Fruit fly (Drosophila melanogaster): ENCODE measurements around the gene CG9330.

CG9330 gene

dm6 chr3L:19585979-19586378, at the start of gene CG9330, which contains the start of gene CG9231:
Gene CG9330, plus strand, starts transcription at chr3L:19586253.
Gene CG9231, minus strand, starts transcription at chr3L:19586003.
- TF ChIP-seq CG17801 (GFP tag; optimal IDR thresholded peaks at IDR 0.05; ENCODE audit: partially characterized antibody), result peak; percentile 20

dm6 chr3L:19544105-19544504, 41.9 kb upstream of the CG9330 start, which contains the start of the genes CG46434 and Dred:
Gene CG46434, minus strand, starts transcription at chr3L:19544205.
Gene Dred, minus strand, starts transcription at chr3L:19544205.
- no peak for TF ChIP-seq CG17801 (GFP tag; optimal IDR thresholded peaks at IDR 0.05; ENCODE audit: partially characterized antibody)

DNA sequence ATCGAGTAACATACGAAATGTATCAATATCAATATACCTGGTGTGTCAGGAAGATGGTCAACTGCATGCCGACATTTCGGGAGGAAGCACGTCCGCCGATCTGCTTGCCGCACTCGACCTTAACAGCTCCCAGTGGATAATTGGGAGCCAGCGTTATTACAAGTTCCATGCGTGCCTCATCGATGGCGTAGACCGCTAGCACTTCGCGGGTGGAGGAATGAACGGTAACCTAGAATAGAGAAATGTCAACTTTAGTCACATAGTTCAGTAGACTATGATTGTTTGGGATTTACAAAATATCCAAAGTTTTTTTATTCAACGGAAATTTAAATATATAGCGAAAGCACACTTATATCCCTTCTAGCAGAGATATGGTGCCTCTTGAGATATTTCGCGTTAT, 41.2 kb upstream of the CG9330 start, which contains the start of the genes CG46435 and Rcd7:
CG46435 (plus strand) TSS at position 301 of the 400 bp plus-strand sequence.
Rcd7 (plus strand) TSS at position 301 of the 400 bp plus-strand sequence.
- no peak for TF ChIP-seq CG17801 (GFP tag; optimal IDR thresholded peaks at IDR 0.05; ENCODE audit: partially characterized antibody)

dm6 chr3L:19552136-19552773, 33.8 kb upstream of the CG9330 start, which contains the start of the genes Ltn1 and CG9300:
Gene Ltn1, minus strand, starts transcription at chr3L:19552290.
Gene CG9300, plus strand, starts transcription at chr3L:19552420.
- peak; percentile 27 for TF ChIP-seq CG17801 (GFP tag; optimal IDR thresholded peaks at IDR 0.05; ENCODE audit: partially characterized antibody)

DNA sequence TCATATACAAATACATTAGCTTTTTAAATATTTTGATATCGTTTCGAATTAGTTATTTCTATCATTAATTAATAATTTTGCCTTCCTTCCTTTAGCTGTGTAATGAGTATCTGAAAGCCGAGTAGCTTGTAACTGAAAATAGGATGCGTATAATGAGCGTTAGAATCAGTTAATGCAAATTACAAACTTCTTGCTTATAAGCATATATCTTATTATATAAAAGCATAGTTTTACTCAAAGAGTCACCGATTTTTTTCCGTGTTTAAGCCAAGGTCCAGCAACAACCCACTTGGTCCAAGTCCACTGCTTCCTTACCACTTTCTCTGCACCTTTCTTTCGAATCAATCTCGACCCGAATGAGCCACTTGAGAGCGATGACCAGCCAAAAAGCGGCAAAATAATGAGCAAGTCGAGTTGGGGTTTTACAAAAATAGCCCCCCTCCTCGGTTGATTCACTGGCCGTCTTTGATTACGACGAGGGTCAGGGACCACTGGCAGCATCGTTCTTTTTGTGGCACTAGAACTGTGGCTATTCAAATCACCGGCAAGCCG, 30.1 kb upstream of the CG9330 start:
- no peak for TF ChIP-seq CG17801 (GFP tag; optimal IDR thresholded peaks at IDR 0.05; ENCODE audit: partially characterized antibody)

dm6 chr3L:19556738-19557137, 29.3 kb upstream of the CG9330 start:
- TF ChIP-seq CG17801 (GFP tag; optimal IDR thresholded peaks at IDR 0.05; ENCODE audit: partially characterized antibody), result no peak

dm6 chr3L:19557197-19557995, 28.7 kb upstream of the CG9330 start:
- TF ChIP-seq CG17801 (GFP tag; optimal IDR thresholded peaks at IDR 0.05; ENCODE audit: partially characterized antibody), result no peak

DNA sequence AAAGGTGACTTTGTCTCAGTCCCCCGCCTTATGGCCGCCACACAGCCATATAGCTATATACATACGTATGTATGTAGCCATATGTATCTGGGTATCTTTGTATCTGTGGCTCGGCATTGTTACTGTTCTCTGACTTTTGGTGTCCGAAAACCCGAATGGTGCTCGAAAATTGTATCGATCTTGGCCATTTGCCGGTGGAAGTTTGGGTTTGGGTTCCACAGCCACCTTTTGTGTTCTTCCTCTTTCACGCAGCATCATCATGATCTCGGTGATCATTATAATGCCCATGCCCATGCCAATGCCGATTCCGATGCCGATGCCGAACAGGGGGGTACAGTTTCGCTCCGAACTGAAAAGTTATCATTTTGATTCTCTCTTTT, 28.1 kb upstream of the CG9330 start:
- no peak for TF ChIP-seq CG17801 (GFP tag; optimal IDR thresholded peaks at IDR 0.05; ENCODE audit: partially characterized antibody)

dm6 chr3L:19558674-19559073, 27.4 kb upstream of the CG9330 start:
- TF ChIP-seq CG17801 (GFP tag; optimal IDR thresholded peaks at IDR 0.05; ENCODE audit: partially characterized antibody), result no peak

- no peak for TF ChIP-seq CG17801 (GFP tag; optimal IDR thresholded peaks at IDR 0.05; ENCODE audit: partially characterized antibody)
Measured at dm6 chr3L:19559171-19559570, 26.9 kb upstream of the CG9330 start.

- no peak for TF ChIP-seq CG17801 (GFP tag; optimal IDR thresholded peaks at IDR 0.05; ENCODE audit: partially characterized antibody)
Measured at dm6 chr3L:19560005-19560694, 25.9 kb upstream of the CG9330 start.

DNA sequence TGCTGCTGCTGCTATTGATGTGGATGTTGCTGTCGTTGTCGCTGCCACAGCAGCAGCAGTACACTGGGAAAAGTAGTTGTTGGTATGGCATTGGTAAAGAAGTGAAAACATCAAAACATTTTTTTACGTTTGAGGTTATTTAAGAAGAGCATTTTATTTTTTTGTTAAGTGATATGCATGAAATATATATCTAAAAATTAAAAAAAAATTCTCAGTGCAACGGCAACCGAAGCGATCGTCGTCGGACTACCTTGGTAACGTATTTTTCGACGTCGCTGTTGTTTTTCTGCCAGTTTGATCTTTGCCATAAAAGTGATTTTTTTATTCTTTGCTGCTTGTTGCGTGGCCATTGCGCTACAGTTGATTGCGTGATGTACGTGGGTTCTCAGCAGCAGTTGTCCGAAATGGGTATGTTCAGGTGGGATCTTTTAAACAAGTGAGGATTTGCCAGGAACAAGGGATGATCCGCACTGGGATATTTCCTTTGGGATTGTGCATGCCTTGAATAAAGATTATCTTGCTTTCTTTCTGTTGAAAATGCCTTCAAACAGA, 25.3 kb upstream of the CG9330 start:
- TF ChIP-seq CG17801 (GFP tag; optimal IDR thresholded peaks at IDR 0.05; ENCODE audit: partially characterized antibody), result no peak

DNA sequence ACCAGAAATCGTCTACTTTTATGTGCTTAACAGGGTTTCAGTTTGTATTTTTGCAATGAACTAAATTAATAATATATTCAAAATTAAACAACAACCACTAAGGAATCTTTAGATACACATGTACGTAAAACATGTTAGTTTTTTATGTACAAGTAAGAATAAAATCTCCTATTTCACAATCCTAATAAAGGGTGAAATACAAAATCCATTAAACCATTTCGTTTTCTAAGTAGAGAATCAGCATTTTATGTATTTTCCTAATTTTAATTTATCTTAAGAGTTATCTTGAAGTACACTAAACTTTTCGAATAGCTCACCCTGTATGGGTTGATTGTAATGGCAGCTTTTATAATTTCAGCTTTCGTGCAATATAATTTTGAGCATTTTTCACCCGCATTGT, 24.3 kb upstream of the CG9330 start:
- no peak for TF ChIP-seq CG17801 (GFP tag; optimal IDR thresholded peaks at IDR 0.05; ENCODE audit: partially characterized antibody)

- no peak for TF ChIP-seq CG17801 (GFP tag; optimal IDR thresholded peaks at IDR 0.05; ENCODE audit: partially characterized antibody)
Measured at dm6 chr3L:19562146-19562700, 23.8 kb upstream of the CG9330 start.

Measured in ovary, adult (tissue).